Fruit fly (Drosophila melanogaster): ENCODE data around the gene Nepl20.

DNA sequence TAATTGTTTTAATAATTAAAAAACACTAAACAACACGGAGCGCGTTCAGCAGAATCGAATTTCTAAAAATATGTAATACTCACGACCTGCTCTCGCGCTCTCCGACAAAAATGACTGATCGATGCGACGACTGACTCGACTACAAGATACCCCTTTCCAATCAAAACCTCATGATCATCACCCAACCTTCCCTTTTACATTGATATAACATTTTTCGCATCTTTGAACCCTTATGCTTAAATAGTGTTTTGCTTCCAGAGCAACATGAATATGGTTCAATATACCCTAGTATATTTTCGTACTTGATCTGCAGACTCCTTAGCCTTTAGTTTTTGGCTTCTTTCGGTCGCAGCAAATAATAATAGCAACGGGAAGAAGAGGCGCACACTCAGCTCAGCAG lies 31.2 kb downstream of the Nepl20 start:
- TF ChIP-seq usp (GFP tag; optimal IDR thresholded peaks at IDR 0.05) (no peak), Abd-B (GFP tag; optimal IDR thresholded peaks at IDR 0.05) (no peak), brk (GFP tag; optimal IDR thresholded peaks at IDR 0.05) (no peak), fru (GFP tag; optimal IDR thresholded peaks at IDR 0.05) (no peak), psq (GFP tag; optimal IDR thresholded peaks at IDR 0.05) (no peak), h (GFP tag; optimal IDR thresholded peaks at IDR 0.05) (no peak), Hr78 (GFP tag; optimal IDR thresholded peaks at IDR 0.05) (no peak), jim (GFP tag; optimal IDR thresholded peaks at IDR 0.05) (no peak), Hr83 (GFP tag; optimal IDR thresholded peaks at IDR 0.05; ENCODE audit: poor library complexity, severe bottlenecking) (no peak), CG9705 (GFP tag; optimal IDR thresholded peaks at IDR 0.05) (no peak), Dif (GFP tag; optimal IDR thresholded peaks at IDR 0.05; ENCODE audit: partially characterized antibody) (no peak), lola (GFP tag; optimal IDR thresholded peaks at IDR 0.05) (no peak), woc (GFP tag; optimal IDR thresholded peaks at IDR 0.05) (no peak)

Measured in whole organism, wandering third instar larva.